Fruit fly (Drosophila melanogaster): ENCODE measurements around the gene bchs.

bchs gene

DNA sequence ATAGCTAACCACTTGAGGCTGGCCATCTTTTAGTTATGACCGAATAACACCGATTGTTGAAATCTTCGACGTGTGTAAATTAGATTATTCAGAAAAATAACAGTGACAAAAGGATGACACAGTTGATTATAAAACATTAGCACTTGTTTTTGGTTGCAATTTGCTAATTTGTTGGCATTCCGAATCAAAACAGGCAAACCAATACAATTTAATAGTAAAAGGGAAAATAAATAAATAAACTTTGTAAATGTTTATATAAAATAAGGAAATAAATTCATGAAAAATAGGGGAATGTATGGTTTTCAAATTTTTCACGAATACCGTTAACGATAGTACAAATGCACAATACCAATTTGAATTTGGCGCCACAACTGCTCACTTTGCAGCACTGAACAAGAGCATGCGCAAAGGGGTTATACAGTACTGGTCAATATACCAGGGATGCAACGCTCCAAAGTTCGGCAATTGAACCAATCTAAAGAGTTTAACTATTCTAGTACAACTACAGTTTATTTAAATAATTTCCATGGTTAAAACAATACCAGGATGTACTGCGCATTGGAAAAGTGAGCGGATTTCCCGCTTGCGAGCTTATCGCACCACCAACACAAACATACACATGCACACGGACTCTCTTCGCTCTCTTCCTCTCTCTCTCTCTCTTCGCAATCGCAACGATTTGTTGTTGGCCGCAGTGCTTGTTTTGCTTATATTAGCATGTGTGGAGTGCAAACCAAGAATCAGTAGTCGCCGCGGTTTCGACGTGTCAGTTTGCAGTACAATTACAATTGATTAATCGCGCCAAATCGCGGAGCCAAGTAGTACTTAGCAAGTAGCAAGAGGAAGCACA lies 36.5 kb downstream of the bchs start, which contains the start of the genes Sfp26Ad and Gpdh1 (continued):
- peak; percentile 75 for TF ChIP-seq corto (GFP tag; optimal IDR thresholded peaks at IDR 0.05)
- TF ChIP-seq CG10321 (GFP tag; IDR thresholded peaks at IDR 0.05), result no peak
- TF ChIP-seq CG3407 (GFP tag; optimal IDR thresholded peaks at IDR 0.05), result peak; percentile 67
- TF ChIP-seq CG10979 (tag; optimal IDR thresholded peaks at IDR 0.05), result peak; percentile 56
- peak; percentile 69 for TF ChIP-seq tup (GFP tag; optimal IDR thresholded peaks at IDR 0.05)
- no peak for TF ChIP-seq ara (GFP tag; IDR thresholded peaks at IDR 0.05)
- TF ChIP-seq CG16863 (GFP tag; optimal IDR thresholded peaks at IDR 0.05), result peak; percentile 46
- peak; percentile 66 for TF ChIP-seq grau (tag; optimal IDR thresholded peaks at IDR 0.05)
- TF ChIP-seq Spps (tag; optimal IDR thresholded peaks at IDR 0.05), result peak; percentile 11
- TF ChIP-seq scrt (GFP tag; optimal IDR thresholded peaks at IDR 0.05), result peak; percentile 36
- TF ChIP-seq kah (GFP tag; optimal IDR thresholded peaks at IDR 0.05), result peak; percentile 1
- TF ChIP-seq tll (GFP tag; optimal IDR thresholded peaks at IDR 0.05), result peak in 1 of 2 experiments; percentile 12
- no peak; the same call in 1 of the 2 replicates for TF ChIP-seq hbn (GFP tag; IDR thresholded peaks at IDR 0.05; ENCODE audit: partially characterized antibody)
- TF ChIP-seq Sry-β (GFP tag; optimal IDR thresholded peaks at IDR 0.05), result no peak
- no peak for TF ChIP-seq CG8281 (tag; optimal IDR thresholded peaks at IDR 0.05)
- TF ChIP-seq nmo (GFP tag; optimal IDR thresholded peaks at IDR 0.05), result peak; percentile 64
- peak; percentile 77 for TF ChIP-seq CG17186 (GFP tag; optimal IDR thresholded peaks at IDR 0.05)
- 0 out of 3 replicates have a peak, but pooled peaks have one; percentile 22 for TF ChIP-seq z (GFP tag; IDR thresholded peaks at IDR 0.05)
- no peak for TF ChIP-seq dimm (GFP tag; IDR thresholded peaks at IDR 0.05)
- peak; percentile 65 for TF ChIP-seq Mes4 (GFP tag; optimal IDR thresholded peaks at IDR 0.05)
- peak; percentile 75 for TF ChIP-seq CG8924 (tag; optimal IDR thresholded peaks at IDR 0.05)
- peak; percentile 42; the same call in 1 of the 3 replicates for TF ChIP-seq CG6791 (GFP tag; IDR thresholded peaks at IDR 0.05; ENCODE audit: partially characterized antibody)
- peak; percentile 72 for TF ChIP-seq repo (GFP tag; optimal IDR thresholded peaks at IDR 0.05)
- TF ChIP-seq jigr1 (GFP tag; IDR thresholded peaks at IDR 0.05), result no peak
- TF ChIP-seq gcm2 (GFP tag; optimal IDR thresholded peaks at IDR 0.05), result peak; percentile 57
- peak; percentile 79 for TF ChIP-seq Dad (GFP tag; optimal IDR thresholded peaks at IDR 0.05)
- peak; percentile 85 for TF ChIP-seq stwl (tag; optimal IDR thresholded peaks at IDR 0.05)
- TF ChIP-seq CG8765 (GFP tag; IDR thresholded peaks at IDR 0.05), result no peak
- peak; percentile 15 for TF ChIP-seq CrebB (tag; optimal IDR thresholded peaks at IDR 0.05)
- peak; percentile 64 for TF ChIP-seq CG9609 (GFP tag; optimal IDR thresholded peaks at IDR 0.05)
- peak; percentile 16 for TF ChIP-seq disco-r (GFP tag; optimal IDR thresholded peaks at IDR 0.05)
- TF ChIP-seq cg (GFP tag; optimal IDR thresholded peaks at IDR 0.05), result peak; percentile 95
- TF ChIP-seq PHDP (tag; optimal IDR thresholded peaks at IDR 0.05), result peak; percentile 73
- no peak for TF ChIP-seq cad (GFP tag; optimal IDR thresholded peaks at IDR 0.05)
- TF ChIP-seq NfI (GFP tag; optimal IDR thresholded peaks at IDR 0.05), result peak; percentile 82
- TF ChIP-seq tio (GFP tag; optimal IDR thresholded peaks at IDR 0.05), result peak; percentile 48
- peak; percentile 61 for TF ChIP-seq CG2875 (GFP tag; optimal IDR thresholded peaks at IDR 0.05)
- TF ChIP-seq CG18262 (tag; optimal IDR thresholded peaks at IDR 0.05), result peak; percentile 63
- no peak for TF ChIP-seq odd (GFP tag; optimal IDR thresholded peaks at IDR 0.05)
- no peak for TF ChIP-seq danr (GFP tag; IDR thresholded peaks at IDR 0.05)
- peak; percentile 72; the same call in 2 of the 3 replicates for TF ChIP-seq CG2199 (GFP tag; IDR thresholded peaks at IDR 0.05)
- peak; percentile 67 for TF ChIP-seq Bdp1 (GFP tag; optimal IDR thresholded peaks at IDR 0.05)
- peak; percentile 95 for TF ChIP-seq sens (GFP tag)
- TF ChIP-seq Antp (GFP tag; optimal IDR thresholded peaks at IDR 0.05), result peak; percentile 80
- TF ChIP-seq ftz-f1 (GFP tag; optimal IDR thresholded peaks at IDR 0.05), result peak; percentile 51
- TF ChIP-seq CG14050 (GFP tag; IDR thresholded peaks at IDR 0.05), result peak; percentile 33; the same call in 2 of the 3 replicates
- TF ChIP-seq Hmr (GFP tag; optimal IDR thresholded peaks at IDR 0.05), result peak; percentile 82
- peak; percentile 62 for TF ChIP-seq CG4282 (GFP tag; optimal IDR thresholded peaks at IDR 0.05)
